Fruit fly (Drosophila melanogaster) whole organism, embryonic: Measurements from ENCODE around the gene CG14929.
A peak's percentile ranks its signal among the peaks of the same experiment; 100 is the strongest.

Experiments
- Ada2b ChIP-seq: fragments of 200-800 bp; sonication (Bioruptor generic); IDR thresholded peaks from 2 replicates; pipeline ENCODE4 v1.3.6; 2022; ENCODE audit warnings: missing biosample characterization, missing genetic modification characterization
- CG11085 ChIP-seq: fragments of 200-800 bp; sonication (Bioruptor generic); IDR thresholded peaks from 2 replicates; pipeline ENCODE4 v1.3.6; 2022; ENCODE audit warnings: missing biosample characterization, missing genetic modification characterization
- CG11247 ChIP-seq: fragments of 200-800 bp; sonication (Bioruptor generic); IDR thresholded peaks from 2 replicates; pipeline ENCODE4 v1.3.6; 2022; ENCODE audit warnings: missing biosample characterization, missing genetic modification characterization
- CG11723 ChIP-seq: fragments of 200-800 bp; sonication (Bioruptor generic); optimal IDR thresholded peaks from 2 replicates; lab custom pipeline; 2017; ENCODE audit warnings: missing biosample characterization, mild to moderate bottlenecking, missing genetic modification characterization
- CG1233 ChIP-seq: fragments of 200-800 bp; sonication (Bioruptor generic); optimal IDR thresholded peaks from 4 replicates; lab custom pipeline; 2018; ENCODE audit warnings: missing biosample characterization, mild to moderate bottlenecking, missing genetic modification characterization
- CG12391 ChIP-seq: fragments of 200-800 bp; sonication (Bioruptor generic); optimal IDR thresholded peaks from 3 replicates; lab custom pipeline; 2018; ENCODE audit warnings: missing biosample characterization, mild to moderate bottlenecking, missing genetic modification characterization, moderate library complexity
- CG13123 ChIP-seq: fragments of 200-800 bp; sonication (Bioruptor generic); optimal IDR thresholded peaks from 2 replicates; lab custom pipeline; 2016; ENCODE audit warnings: missing biosample characterization, missing genetic modification characterization
- CG14667 ChIP-seq: fragments of 200-800 bp; sonication (Bioruptor generic); IDR thresholded peaks from 2 replicates; pipeline ENCODE4 v1.3.6; 2022; ENCODE audit warnings: missing biosample characterization, missing genetic modification characterization
- CG15601 ChIP-seq: fragments of 200-800 bp; sonication (Bioruptor generic); optimal IDR thresholded peaks from 3 replicates; lab custom pipeline; 2019; ENCODE audit warnings: missing biosample characterization, mild to moderate bottlenecking, missing genetic modification characterization, moderate library complexity
- CG17328 ChIP-seq: fragments of 200-800 bp; sonication (Bioruptor generic); IDR thresholded peaks from 2 replicates; pipeline ENCODE4 v1.3.6; 2022; ENCODE audit warnings: missing biosample characterization, missing genetic modification characterization
- CG17359 ChIP-seq: fragments of 200-800 bp; sonication (Bioruptor generic); optimal IDR thresholded peaks from 3 replicates; lab custom pipeline; 2018; ENCODE audit warnings: missing biosample characterization, mild to moderate bottlenecking, missing genetic modification characterization, moderate library complexity
- CG17802 ChIP-seq: fragments of 200-800 bp; sonication (Bioruptor generic); optimal IDR thresholded peaks from 2 replicates; lab custom pipeline; 2018; ENCODE audit warnings: missing biosample characterization, mild to moderate bottlenecking, missing genetic modification characterization, moderate library complexity
- CG18619 ChIP-seq: fragments of 200-800 bp; sonication (Bioruptor generic); optimal IDR thresholded peaks from 3 replicates; lab custom pipeline; 2017; ENCODE audit warnings: missing biosample characterization, mild to moderate bottlenecking, missing genetic modification characterization
- CG2120 ChIP-seq: fragments of 200-800 bp; sonication (Bioruptor generic); optimal IDR thresholded peaks from 3 replicates; lab custom pipeline; 2016; ENCODE audit warnings: missing biosample characterization, missing genetic modification characterization
- CG31441 ChIP-seq: fragments of 200-800 bp; sonication (Bioruptor generic); IDR thresholded peaks from 2 replicates; pipeline ENCODE4 v1.3.6; 2022; ENCODE audit warnings: missing biosample characterization, missing genetic modification characterization
- CG32532 ChIP-seq: fragments of 200-800 bp; sonication (Bioruptor generic); IDR thresholded peaks from 2 replicates; pipeline ENCODE4 v1.3.6; 2022; ENCODE audit warnings: missing biosample characterization, missing genetic modification characterization
- CG3726 ChIP-seq: fragments of 200-800 bp; sonication (Bioruptor generic); IDR thresholded peaks from 3 replicates; pipeline ENCODE4, ENCODE4 v1.3.6; 2022; ENCODE audit warnings: missing biosample characterization, missing genetic modification characterization
- CG4424 ChIP-seq: fragments of 200-800 bp; sonication (Bioruptor generic); optimal IDR thresholded peaks from 3 replicates; lab custom pipeline; 2016; ENCODE audit warnings: missing biosample characterization, missing genetic modification characterization
- CG6689 ChIP-seq: fragments of 200-800 bp; sonication (Bioruptor generic); IDR thresholded peaks from 2 replicates; pipeline ENCODE4 v1.3.6; 2022; ENCODE audit warnings: missing biosample characterization, missing genetic modification characterization
- CG7987 ChIP-seq: fragments of 200-800 bp; sonication (Bioruptor generic); optimal IDR thresholded peaks from 2 replicates; lab custom pipeline; 2018; ENCODE audit warnings: missing biosample characterization, mild to moderate bottlenecking, missing genetic modification characterization, moderate library complexity
- CG8924 ChIP-seq: fragments of 200-800 bp; optimal IDR thresholded peaks from 3 replicates; lab custom pipeline; 2019; ENCODE audit warnings: missing biosample characterization, mild to moderate bottlenecking, missing genetic modification characterization, moderate library complexity
- CG9215 ChIP-seq: fragments of 200-800 bp; sonication (Bioruptor generic); IDR thresholded peaks from 2 replicates; pipeline ENCODE4 v1.3.6; 2022; ENCODE audit warnings: missing biosample characterization, missing genetic modification characterization
- CG9727 ChIP-seq: fragments of 200-800 bp; sonication (Bioruptor generic); optimal IDR thresholded peaks from 3 replicates; lab custom pipeline; 2017; ENCODE audit warnings: missing biosample characterization, mild to moderate bottlenecking, missing genetic modification characterization
- Deaf1 ChIP-seq: fragments of 200-800 bp; optimal IDR thresholded peaks from 3 replicates; lab custom pipeline; 2019; ENCODE audit warnings: missing biosample characterization, mild to moderate bottlenecking, missing genetic modification characterization, moderate library complexity
- Ets65A ChIP-seq: fragments of 200-800 bp; sonication (Bioruptor generic); peaks from one replicate; lab custom pipeline; 2016; ENCODE audit warnings: missing biosample characterization, missing genetic modification characterization
- Gsc ChIP-seq: fragments of 200-800 bp; sonication (Bioruptor generic); IDR thresholded peaks from 2 replicates; pipeline ENCODE4 v1.3.6; 2022; ENCODE audit warnings: missing biosample characterization, missing genetic modification characterization
- Hmr ChIP-seq: fragments of 200-800 bp; sonication (Bioruptor generic); optimal IDR thresholded peaks from 3 replicates; lab custom pipeline; 2017; ENCODE audit warnings: mild to moderate bottlenecking, missing biosample characterization, missing genetic modification reagents, missing genetic modification characterization
- Hsf ChIP-seq: fragments of 200-800 bp; sonication (Bioruptor generic); optimal IDR thresholded peaks from 3 replicates; lab custom pipeline; 2016; ENCODE audit warnings: missing biosample characterization, missing genetic modification characterization
- Max ChIP-seq: fragments of 200-800 bp; sonication (Bioruptor generic); optimal IDR thresholded peaks from 2 replicates; lab custom pipeline; 2016; ENCODE audit warnings: missing biosample characterization, mild to moderate bottlenecking, missing genetic modification characterization
- Ptx1 ChIP-seq: fragments of 200-800 bp; sonication (Bioruptor generic); IDR thresholded peaks from 2 replicates; pipeline ENCODE4 v1.3.6; 2022; ENCODE audit warnings: missing biosample characterization, missing genetic modification characterization
- Rx ChIP-seq: fragments of 200-800 bp; sonication (Bioruptor generic); IDR thresholded peaks from 2 replicates; pipeline ENCODE4 v1.3.6; 2022; ENCODE audit warnings: missing biosample characterization, missing genetic modification characterization
- Xrp1 ChIP-seq: fragments of 200-800 bp; sonication (Bioruptor generic); IDR thresholded peaks from 2 replicates; pipeline ENCODE4 v1.3.6; 2022; ENCODE audit warnings: missing biosample characterization, missing genetic modification characterization
- danr ChIP-seq: fragments of 200-800 bp; sonication (Bioruptor generic); IDR thresholded peaks from 2 replicates; pipeline ENCODE4 v1.3.6; 2022; ENCODE audit warnings: missing biosample characterization, missing genetic modification characterization
- en ChIP-seq: fragments of 200-800 bp; sonication (Bioruptor generic); optimal IDR thresholded peaks from 2 replicates; lab custom pipeline; 2016; ENCODE audit warnings: missing biosample characterization, missing genetic modification characterization
- eve ChIP-seq, 2 experiments: fragments of >200 bp; optimal IDR thresholded peaks; 2 replicates each; lab custom pipeline; 2017; ENCODE audit warnings: missing biosample characterization in 2 of 2, missing genetic modification characterization in 2 of 2
- gro ChIP-seq: fragments of 200-800 bp; sonication (Bioruptor generic); optimal IDR thresholded peaks from 2 replicates; lab custom pipeline; 2016; ENCODE audit warnings: missing biosample characterization, missing genetic modification characterization
- ken ChIP-seq: fragments of 200-800 bp; sonication (Bioruptor generic); IDR thresholded peaks from 3 replicates; pipeline ENCODE4 v1.3.6; 2022; ENCODE audit warnings: missing biosample characterization, missing genetic modification characterization
- kni ChIP-seq: fragments of 200-800 bp; sonication (Bioruptor generic); optimal IDR thresholded peaks from 3 replicates; lab custom pipeline; 2017; ENCODE audit warnings: mild to moderate bottlenecking, missing biosample characterization, missing genetic modification reagents, missing genetic modification characterization
- lab ChIP-seq: fragments of 200-800 bp; sonication (Bioruptor generic); optimal IDR thresholded peaks from 3 replicates; lab custom pipeline; 2017; ENCODE audit warnings: missing biosample characterization, missing genetic modification characterization, mild to moderate bottlenecking, moderate library complexity, missing genetic modification reagents
- odd ChIP-seq: fragments of 200-800 bp; sonication (Bioruptor generic); optimal IDR thresholded peaks from 2 replicates; lab custom pipeline; 2017; ENCODE audit warnings: missing biosample characterization, mild to moderate bottlenecking, missing genetic modification characterization
- slbo ChIP-seq: fragments of 200-800 bp; sonication (Bioruptor generic); IDR thresholded peaks from 2 replicates; pipeline ENCODE4 v1.3.6; 2022; ENCODE audit warnings: missing biosample characterization, missing genetic modification characterization
- sna ChIP-seq: fragments of 200-800 bp; sonication (Bioruptor generic); IDR thresholded peaks from 2 replicates; pipeline ENCODE4 v1.3.6; 2022; ENCODE audit warnings: missing biosample characterization, missing genetic modification characterization; ENCODE audit not compliant: partially characterized antibody
- sug ChIP-seq: fragments of 200-800 bp; optimal IDR thresholded peaks from 2 replicates; lab custom pipeline; 2019; ENCODE audit warnings: missing biosample characterization, mild to moderate bottlenecking, missing genetic modification characterization, moderate library complexity
- tap ChIP-seq: fragments of 200-800 bp; optimal IDR thresholded peaks from 3 replicates; lab custom pipeline; 2019; ENCODE audit warnings: missing biosample characterization, mild to moderate bottlenecking, missing genetic modification characterization, moderate library complexity
- trh ChIP-seq: fragments of 200-800 bp; sonication (Bioruptor generic); optimal IDR thresholded peaks from 2 replicates; lab custom pipeline; 2016; ENCODE audit warnings: missing biosample characterization, missing genetic modification characterization
- tup ChIP-seq: fragments of 200-800 bp; sonication (Bioruptor generic); optimal IDR thresholded peaks from 2 replicates; lab custom pipeline; 2016; ENCODE audit warnings: missing biosample characterization, mild to moderate bottlenecking, missing genetic modification characterization, moderate library complexity
- twi ChIP-seq: fragments of 200-800 bp; optimal IDR thresholded peaks from 2 replicates; lab custom pipeline; 2019; ENCODE audit warnings: missing biosample characterization, mild to moderate bottlenecking, missing genetic modification characterization, moderate library complexity

CG14929 gene

DNA sequence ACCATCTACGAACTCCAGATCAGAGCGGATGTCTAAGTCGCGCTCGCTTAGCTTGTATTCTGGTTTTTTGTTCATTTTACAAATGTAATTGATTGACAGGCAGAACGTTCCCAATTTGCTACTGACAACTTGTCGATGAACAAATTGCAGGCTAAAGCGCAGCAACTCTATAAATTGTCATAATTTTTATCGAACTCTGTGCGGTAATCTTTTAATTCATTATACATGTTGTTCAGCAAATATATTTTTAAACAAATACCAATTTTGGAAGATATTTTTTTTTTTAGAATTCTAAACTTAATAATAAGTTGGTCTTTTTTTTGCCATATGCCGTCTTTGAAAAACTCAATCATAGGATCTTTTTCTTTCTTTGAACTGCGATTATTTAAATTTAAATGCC is 1.6 kb downstream of the CG14929 start, which contains the start of gene CG14930:
Gene CG14930 (minus strand): TSS at position 101 of the 400 bp plus-strand sequence.
- TF ChIP-seq CG9215 (GFP tag; lab: Robert Waterston, UW) (no peak), CG11723 (GFP tag; lab: Kevin White, UChicago) (no peak), CG7987 (GFP tag; lab: Kevin White, UChicago) (no peak), en (GFP tag; lab: Kevin White, UChicago) (no peak), CG3726 (GFP tag; lab: Robert Waterston, UW) (no peak), Ptx1 (GFP tag; lab: Robert Waterston, UW) (no peak), slbo (GFP tag; lab: Robert Waterston, UW) (no peak)
- TF ChIP-seq, all 482 proteins: peak for 0

DNA sequence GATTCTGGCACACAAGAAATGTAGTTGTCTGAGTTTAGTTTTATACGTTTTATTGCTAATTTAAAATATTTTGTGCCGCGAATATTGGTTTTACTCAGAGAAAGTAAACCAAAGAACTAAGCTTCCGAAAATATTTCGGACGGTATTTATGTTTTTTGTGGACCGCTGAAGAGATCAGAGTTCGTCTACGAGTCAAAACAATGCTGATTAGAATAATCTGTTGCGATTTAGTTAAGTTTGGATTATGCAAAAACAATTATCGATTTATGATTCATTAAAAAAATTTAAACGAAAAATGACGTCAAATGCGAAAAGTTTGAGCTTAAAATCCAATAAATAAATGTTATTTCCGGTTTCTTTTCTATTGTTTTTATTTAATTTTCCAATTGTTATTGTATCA is 3.0 kb downstream of the CG14929 start, which contains the start of gene CG43153:
Gene CG43153 (minus strand): TSS at position 101 of the 400 bp plus-strand sequence.
- TF ChIP-seq CG2120 (GFP tag; lab: Kevin White, UChicago) (no peak), ken (GFP tag; lab: Robert Waterston, UW) (no peak), CG6689 (GFP tag; lab: Robert Waterston, UW) (no peak), CG11085 (GFP tag; lab: Robert Waterston, UW) (no peak), CG17328 (GFP tag; lab: Robert Waterston, UW) (no peak), CG31441 (GFP tag; lab: Robert Waterston, UW) (no peak)

DNA sequence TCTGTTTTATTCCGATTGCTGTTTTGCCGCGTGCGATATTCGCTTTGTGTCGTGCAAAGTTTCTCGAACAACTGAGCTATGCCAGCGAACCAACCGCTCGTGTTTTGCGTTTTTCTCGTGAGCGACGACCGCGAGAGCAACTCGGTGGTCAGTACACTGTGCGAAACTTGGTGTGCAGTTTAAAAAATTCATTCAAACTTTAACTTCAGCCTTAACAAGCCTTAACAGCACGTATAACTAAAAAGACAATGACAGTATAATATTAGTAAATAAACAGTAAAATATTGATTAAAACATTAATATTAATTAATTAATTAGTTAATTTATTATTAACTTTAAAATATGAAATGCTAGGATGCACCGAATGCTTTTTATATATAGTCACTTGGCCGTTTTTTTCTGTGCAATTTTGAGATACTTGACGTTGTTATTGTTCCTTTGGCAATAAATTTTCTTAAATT is 8.5 kb downstream of the CG14929 start, which contains the start of gene CG31705:
Gene CG31705 (minus strand): TSS at position 77 of the 461 bp plus-strand sequence.
- peak; percentile 38 for TF ChIP-seq CG12391 (tag; lab: Kevin White, UChicago)
- peak; percentile 38 for TF ChIP-seq Max (GFP tag; lab: Kevin White, UChicago)
- peak; percentile 87 for TF ChIP-seq Deaf1 (tag; lab: Kevin White, UChicago)
- no peak for TF ChIP-seq trh (GFP tag; lab: Kevin White, UChicago)
- TF ChIP-seq sug (tag; lab: Kevin White, UChicago): peak; percentile 4
- TF ChIP-seq CG18619 (GFP tag; lab: Kevin White, UChicago): peak; percentile 48
- TF ChIP-seq CG15601 (tag; lab: Kevin White, UChicago): no peak
- TF ChIP-seq CG8924: peak; percentile 54
- no peak for TF ChIP-seq Rx (GFP tag; lab: Robert Waterston, UW)
- no peak for TF ChIP-seq Hsf (GFP tag; lab: Kevin White, UChicago)
- TF ChIP-seq CG17802 (tag; lab: Kevin White, UChicago): no peak
- peak; percentile 22; the same call in 1 of the 2 replicates for TF ChIP-seq CG14667 (GFP tag; lab: Robert Waterston, UW)
- no peak for TF ChIP-seq Gsc (GFP tag; lab: Robert Waterston, UW)
- TF ChIP-seq danr (GFP tag; lab: Robert Waterston, UW): no peak
- peak; percentile 48 for TF ChIP-seq lab (GFP tag; lab: Kevin White, UChicago)
- no peak for TF ChIP-seq gro (GFP tag; lab: Kevin White, UChicago)
- peak; percentile 60 for TF ChIP-seq CG1233
- TF ChIP-seq CG3726 (GFP tag; lab: Robert Waterston, UW): 0 out of 3 replicates have a peak, but pooled peaks have one; percentile 70
- no peak for TF ChIP-seq kni (GFP tag; lab: Kevin White, UChicago)
- peak; percentile 73 for TF ChIP-seq Hmr
- peak; percentile 1 for TF ChIP-seq CG17359 (tag; lab: Kevin White, UChicago)
- TF ChIP-seq Ada2b (GFP tag; lab: Robert Waterston, UW): peak; percentile 48; the same call in 1 of the 2 replicates
- TF ChIP-seq CG9727 (GFP tag; lab: Kevin White, UChicago): peak; percentile 72
- peak; percentile 56; the same call in 1 of the 2 replicates for TF ChIP-seq CG32532 (GFP tag; lab: Robert Waterston, UW)
- peak; percentile 25 for TF ChIP-seq odd (GFP tag; lab: Kevin White, UChicago)
- no peak for TF ChIP-seq tup
- TF ChIP-seq tap (tag; lab: Kevin White, UChicago): peak; percentile 28
- no peak for TF ChIP-seq sna (GFP tag; lab: Robert Waterston, UW)
- no peak for TF ChIP-seq CG13123 (GFP tag; lab: Kevin White, UChicago)
- no peak for TF ChIP-seq Xrp1 (GFP tag; lab: Robert Waterston, UW)
- no peak; the same call in 1 of the 2 replicates for TF ChIP-seq CG11247 (GFP tag; lab: Robert Waterston, UW)
- TF ChIP-seq Ets65A (GFP tag; lab: Kevin White, UChicago): peak; percentile 95
- TF ChIP-seq twi (tag; lab: Kevin White, UChicago): no peak
- peak; percentile 34 for TF ChIP-seq CG4424 (GFP tag; lab: Kevin White, UChicago)
- TF ChIP-seq eve (GFP tag; optimal IDR thresholded peaks at IDR 0.05; lab: Kevin White, UChicago): no peak
